Fruit fly (Drosophila melanogaster): Measurements from ENCODE around the gene Taf10b.

Taf10b gene

DNA sequence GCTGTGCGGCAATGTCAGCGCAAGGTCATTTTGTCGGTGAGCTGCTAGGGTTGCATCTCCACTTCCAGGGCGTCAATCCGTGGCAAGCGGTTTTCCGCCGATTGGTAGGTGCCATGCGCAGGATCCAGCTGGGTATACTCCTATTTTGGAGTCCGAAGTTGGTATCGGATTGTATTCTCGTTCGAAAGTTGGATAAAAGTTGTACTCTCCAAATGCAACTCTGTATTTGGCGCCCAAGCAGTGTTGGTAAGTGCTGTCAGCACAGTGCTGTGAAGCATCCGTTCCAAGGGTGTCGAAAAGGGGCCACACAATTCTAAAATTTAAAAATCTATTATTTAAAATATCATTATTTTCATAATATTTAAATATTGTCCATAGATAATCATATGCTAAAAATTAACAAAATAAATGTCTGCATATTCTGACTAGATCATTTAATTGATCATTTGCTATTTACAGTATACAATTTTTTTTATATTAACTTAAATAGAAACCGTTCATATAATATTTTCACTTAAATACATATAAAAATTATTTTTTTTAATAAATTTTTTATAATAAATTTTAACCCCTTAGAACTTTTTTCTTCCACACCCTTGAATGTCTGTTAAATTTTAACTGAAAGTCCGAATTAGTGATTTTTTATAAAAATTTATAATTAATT is 19.0 kb downstream of the Taf10b start (continued):
- peak; percentile 88 for TF ChIP-seq tin (GFP tag; optimal IDR thresholded peaks at IDR 0.05)
- TF ChIP-seq Med (GFP tag) = peak; percentile 99
- peak; percentile 51 for TF ChIP-seq en (GFP tag; optimal IDR thresholded peaks at IDR 0.05)
- peak; percentile 42; the same call in 1 of the 3 replicates for TF ChIP-seq HLH4C (GFP tag; IDR thresholded peaks at IDR 0.05; ENCODE audit: partially characterized antibody)
- peak; percentile 73 for TF ChIP-seq CG11398 (GFP tag; optimal IDR thresholded peaks at IDR 0.05)
- no peak for TF ChIP-seq CG1832 (GFP tag; optimal IDR thresholded peaks at IDR 0.05)
- peak; percentile 94 for TF ChIP-seq mirr (GFP tag; optimal IDR thresholded peaks at IDR 0.05)
- TF ChIP-seq Hmx (GFP tag; optimal IDR thresholded peaks at IDR 0.05) = no peak
- TF ChIP-seq gem (tag; optimal IDR thresholded peaks at IDR 0.05) = peak; percentile 95
- peak; percentile 78 for TF ChIP-seq fd3F (GFP tag; optimal IDR thresholded peaks at IDR 0.05)
- peak; percentile 81 for TF ChIP-seq nom (GFP tag; optimal IDR thresholded peaks at IDR 0.05)
- TF ChIP-seq sd (tag; optimal IDR thresholded peaks at IDR 0.05) = peak; percentile 46
- no peak for TF ChIP-seq lov (optimal IDR thresholded peaks at IDR 0.05)
- TF ChIP-seq lov (GFP tag; IDR thresholded peaks at IDR 0.05) = peak; percentile 69; the same call in 1 of the 3 replicates
- peak; percentile 74 for TF ChIP-seq Oli (tag; optimal IDR thresholded peaks at IDR 0.05)
- TF ChIP-seq br (optimal IDR thresholded peaks at IDR 0.05) = no peak
- TF ChIP-seq Myb (GFP tag; optimal IDR thresholded peaks at IDR 0.05) = peak; percentile 79
- peak; percentile 31 for TF ChIP-seq fd64A (GFP tag; optimal IDR thresholded peaks at IDR 0.05)
- peak; percentile 80 for TF ChIP-seq CG8944 (GFP tag; optimal IDR thresholded peaks at IDR 0.05)
- TF ChIP-seq CG3995 (GFP tag; optimal IDR thresholded peaks at IDR 0.05) = peak; percentile 69
- peak; percentile 91 for TF ChIP-seq CG2712 (tag; optimal IDR thresholded peaks at IDR 0.05)
- no peak for TF ChIP-seq D (optimal IDR thresholded peaks at IDR 0.05)
- peak; percentile 61 for TF ChIP-seq D (GFP tag; optimal IDR thresholded peaks at IDR 0.05)
- no peak for TF ChIP-seq Kr (GFP tag; optimal IDR thresholded peaks at IDR 0.05)
- TF ChIP-seq Lhr (GFP tag; optimal IDR thresholded peaks at IDR 0.05) = peak; percentile 78
- TF ChIP-seq CG18599 (GFP tag; optimal IDR thresholded peaks at IDR 0.05) = peak; percentile 92
- TF ChIP-seq CG14050 (GFP tag; IDR thresholded peaks at IDR 0.05) = peak; percentile 75; the same call in 2 of the 3 replicates
- TF ChIP-seq HLH54F (GFP tag; optimal IDR thresholded peaks at IDR 0.05) = peak; percentile 85
- peak; percentile 59; the same call in 1 of the 3 replicates for TF ChIP-seq CG2889 (GFP tag; IDR thresholded peaks at IDR 0.05)
- TF ChIP-seq CG15011 (GFP tag; optimal IDR thresholded peaks at IDR 0.05) = no peak
- peak; percentile 89 for TF ChIP-seq CG34422 (GFP tag; IDR thresholded peaks at IDR 0.05)
- TF ChIP-seq CG11456 (GFP tag; IDR thresholded peaks at IDR 0.05) = peak; percentile 95
- TF ChIP-seq Tbp (GFP tag; optimal IDR thresholded peaks at IDR 0.05) = no peak
- TF ChIP-seq CG31224 (GFP tag; IDR thresholded peaks at IDR 0.05) = peak; percentile 80
- TF ChIP-seq chinmo (GFP tag; IDR thresholded peaks at IDR 0.05; ENCODE audit: partially characterized antibody) = 0 out of 4 replicates have a peak, but pooled peaks have one; percentile 1
- TF ChIP-seq psq (GFP tag; optimal IDR thresholded peaks at IDR 0.05) = peak; percentile 66
- TF ChIP-seq ci (GFP tag; IDR thresholded peaks at IDR 0.05) = peak; percentile 87
- TF ChIP-seq sim (GFP tag; IDR thresholded peaks at IDR 0.05) = peak; percentile 33; the same call in 1 of the 2 replicates
- TF ChIP-seq CG12391 (tag; optimal IDR thresholded peaks at IDR 0.05) = peak; percentile 87
- peak; percentile 94 for TF ChIP-seq stwl (tag; optimal IDR thresholded peaks at IDR 0.05)
- TF ChIP-seq ttk (GFP tag; IDR thresholded peaks at IDR 0.05) = peak; percentile 81
- TF ChIP-seq CG11247 (GFP tag; IDR thresholded peaks at IDR 0.05) = peak; percentile 90
- TF ChIP-seq slp2 (GFP tag; optimal IDR thresholded peaks at IDR 0.05) = peak; percentile 53
- peak; percentile 77 for TF ChIP-seq CG7556 (GFP tag; optimal IDR thresholded peaks at IDR 0.05)
- peak; percentile 82 for TF ChIP-seq CG17186 (GFP tag; optimal IDR thresholded peaks at IDR 0.05)
- peak; percentile 68 for TF ChIP-seq B-H1 (GFP tag; IDR thresholded peaks at IDR 0.05)
- TF ChIP-seq CG3838 (GFP tag; optimal IDR thresholded peaks at IDR 0.05) = no peak
- TF ChIP-seq vfl (GFP tag; optimal IDR thresholded peaks at IDR 0.05) = peak; percentile 83
- TF ChIP-seq CG14965 (GFP tag; optimal IDR thresholded peaks at IDR 0.05; ENCODE audit: borderline replicate concordance) = no peak
- no peak for TF ChIP-seq fru (optimal IDR thresholded peaks at IDR 0.05)
- peak; percentile 2 for TF ChIP-seq ab (GFP tag; optimal IDR thresholded peaks at IDR 0.05)

All from whole organism, embryonic.